Worm (Caenorhabditis elegans) whole organism, L4 larva: Measurements from ENCODE around the gene mrps-10.

Experiments used
- D1046.2 ChIP-seq: fragments of 200-800 bp; sonication (Bioruptor generic); IDR thresholded peaks from 2 replicates; pipeline ENCODE4 v1.3.6; 2022; ENCODE audit warnings: missing genetic modification characterization, missing compliant biosample characterization
- F10B5.3 ChIP-seq: sonication (generic microtip); optimal IDR thresholded peaks from 2 replicates; lab custom pipeline; 2016; ENCODE audit warnings: mild to moderate bottlenecking, missing genetic modification characterization, missing compliant biosample characterization
- F49E8.2 ChIP-seq: sonication (generic microtip); optimal IDR thresholded peaks from 2 replicates; lab custom pipeline; 2016; ENCODE audit warnings: missing compliant biosample characterization, mild to moderate bottlenecking, missing genetic modification characterization, borderline replicate concordance
- ceh-20 ChIP-seq: fragments of 200-800 bp; sonication (Bioruptor generic); IDR thresholded peaks from 2 replicates; pipeline ENCODE4 v1.3.6; 2022; ENCODE audit warnings: missing genetic modification reagents, missing genetic modification characterization, missing compliant biosample characterization
- ceh-28 ChIP-seq: fragments of 150-350 bp; optimal IDR thresholded peaks from 2 replicates; lab custom pipeline; 2014; ENCODE audit warnings: missing biosample characterization, missing genetic modification reagents, missing genetic modification characterization
- ceh-32 ChIP-seq: sonication (generic microtip); optimal IDR thresholded peaks from 2 replicates; lab custom pipeline; 2016; ENCODE audit warnings: mild to moderate bottlenecking, missing genetic modification characterization, missing compliant biosample characterization; ENCODE audit not compliant: poor library complexity
- ceh-44 ChIP-seq: fragments of 200-800 bp; sonication (Bioruptor generic); IDR thresholded peaks from 2 replicates; pipeline ENCODE4 v1.3.6; 2022; ENCODE audit warnings: missing genetic modification reagents, missing genetic modification characterization, missing compliant biosample characterization
- ceh-62 ChIP-seq: sonication (generic microtip); optimal IDR thresholded peaks from 2 replicates; lab custom pipeline; 2017; ENCODE audit warnings: missing biosample characterization, missing genetic modification characterization
- ces-1 ChIP-seq: fragments of 150-350 bp; sonication (generic microtip); optimal IDR thresholded peaks from 4 replicates; lab custom pipeline; 2014; ENCODE audit warnings: missing biosample characterization, missing genetic modification reagents, missing genetic modification characterization
- daf-12 ChIP-seq: fragments of 150-350 bp; optimal IDR thresholded peaks from 2 replicates; lab custom pipeline; 2014; ENCODE audit warnings: missing biosample characterization, missing genetic modification reagents, missing genetic modification characterization
- daf-16 ChIP-seq, 3 experiments: sonication (generic microtip); optimal IDR thresholded peaks; 2 replicates each; lab custom pipeline; 2016 to 2017; ENCODE audit warnings: missing genetic modification characterization in 3 of 3, missing genetic modification reagents in 3 of 3, mild to moderate bottlenecking in 2 of 3, missing compliant biosample characterization in 2 of 3, missing biosample characterization in 1 of 3, moderate library complexity in 1 of 3
- daf-19 ChIP-seq: fragments of 200-800 bp; sonication (Bioruptor generic); conservative IDR thresholded peaks from 2 replicates; pipeline ENCODE4 v1.3.6; 2022; ENCODE audit warnings: missing genetic modification characterization, missing compliant biosample characterization
- dmd-6 ChIP-seq: fragments of 200-800 bp; sonication (Bioruptor generic); IDR thresholded peaks from 2 replicates; pipeline ENCODE4 v1.3.6; 2022; ENCODE audit warnings: missing genetic modification reagents, missing genetic modification characterization, missing compliant biosample characterization
- dmd-8 ChIP-seq: fragments of 200-800 bp; sonication (Bioruptor generic); IDR thresholded peaks from 2 replicates; pipeline ENCODE4 v1.3.6; 2022; ENCODE audit warnings: missing genetic modification characterization, missing compliant biosample characterization
- dmd-9 ChIP-seq: fragments of 200-800 bp; sonication (Bioruptor generic); IDR thresholded peaks from 2 replicates; pipeline ENCODE4 v1.3.6; 2022; ENCODE audit warnings: missing genetic modification reagents, missing genetic modification characterization, missing compliant biosample characterization
- dpl-1 ChIP-seq: fragments of 150-350 bp; optimal IDR thresholded peaks from 2 replicates; lab custom pipeline; 2014; ENCODE audit warnings: missing biosample characterization, missing genetic modification reagents, missing genetic modification characterization
- dve-1 ChIP-seq: sonication (generic microtip); optimal IDR thresholded peaks from 2 replicates; lab custom pipeline; 2017; ENCODE audit warnings: antibody characterized with exemption, mild to moderate bottlenecking, missing genetic modification characterization, missing compliant biosample characterization; ENCODE audit not compliant: insufficient read depth
- egl-27 ChIP-seq: sonication (generic microtip); optimal IDR thresholded peaks from 3 replicates; lab custom pipeline; 2017; ENCODE audit warnings: missing biosample characterization, missing genetic modification reagents, missing genetic modification characterization
- fkh-10 ChIP-seq: fragments of 150-350 bp; optimal IDR thresholded peaks from 2 replicates; lab custom pipeline; 2014; ENCODE audit warnings: missing biosample characterization, missing genetic modification reagents, missing genetic modification characterization
- fos-1 ChIP-seq: fragments of 150-350 bp; optimal IDR thresholded peaks from 2 replicates; lab custom pipeline; 2014; ENCODE audit warnings: missing biosample characterization, missing genetic modification characterization
- gei-8 ChIP-seq: fragments of 200-800 bp; sonication (Bioruptor generic); optimal IDR thresholded peaks from 2 replicates; lab custom pipeline; 2018; ENCODE audit warnings: mild to moderate bottlenecking, missing genetic modification characterization, missing compliant biosample characterization
- hif-1 ChIP-seq, 2 experiments: sonication (generic microtip); optimal IDR thresholded peaks; 2 replicates each; lab custom pipeline; 2016 to 2017; ENCODE audit warnings: missing compliant biosample characterization in 2 of 2, missing genetic modification characterization in 2 of 2, missing genetic modification reagents in 2 of 2, missing genotype in 2 of 2, mild to moderate bottlenecking in 1 of 2
- lin-1 ChIP-seq: fragments of 200-800 bp; sonication (Bioruptor generic); IDR thresholded peaks from 2 replicates; pipeline ENCODE4 v1.3.6; 2022; ENCODE audit warnings: missing genetic modification reagents, missing genetic modification characterization, missing compliant biosample characterization
- lin-15B ChIP-seq: fragments of 150-350 bp; sonication (generic microtip); optimal IDR thresholded peaks from 3 replicates; lab custom pipeline; 2014; ENCODE audit warnings: missing biosample characterization, missing genetic modification characterization
- lin-29 ChIP-seq: fragments of 200-800 bp; sonication (Bioruptor generic); IDR thresholded peaks from 2 replicates; pipeline ENCODE4 v1.3.6; 2022; ENCODE audit warnings: missing genetic modification reagents, missing genetic modification characterization, missing compliant biosample characterization
- lin-39 ChIP-seq: fragments of 150-350 bp; optimal IDR thresholded peaks from 2 replicates; lab custom pipeline; 2014; ENCODE audit warnings: missing biosample characterization, missing genetic modification reagents, missing genetic modification characterization
- lsy-2 ChIP-seq, 2 experiments: fragments of 150-350 bp in 1 of 2; sonication (generic microtip) in 1 of 2; optimal IDR thresholded peaks; 2 replicates each; lab custom pipeline; 2014 to 2017; ENCODE audit warnings: missing biosample characterization in 2 of 2, missing genetic modification characterization in 2 of 2
- madf-5 ChIP-seq, 2 experiments: fragments of 200-800 bp; sonication (Bioruptor generic); IDR thresholded peaks; 2 replicates each; pipeline ENCODE4 v1.3.6; 2022; ENCODE audit warnings: missing compliant biosample characterization in 2 of 2, missing genetic modification characterization in 2 of 2
- mdl-1 ChIP-seq, 2 experiments: fragments of 150-350 bp in 1 of 2; sonication (generic microtip) in 1 of 2; optimal IDR thresholded peaks; 2 replicates each; lab custom pipeline; 2014 to 2017; ENCODE audit warnings: missing biosample characterization in 2 of 2, missing genetic modification characterization in 2 of 2
- mep-1 ChIP-seq: fragments of 150-350 bp; sonication (generic microtip); optimal IDR thresholded peaks from 3 replicates; lab custom pipeline; 2014; ENCODE audit warnings: missing biosample characterization, missing genetic modification characterization
- mes-2 ChIP-seq: sonication (generic microtip); optimal IDR thresholded peaks from 2 replicates; lab custom pipeline; 2016; ENCODE audit warnings: missing genotype, mild to moderate bottlenecking, missing genetic modification characterization, missing compliant biosample characterization; ENCODE audit not compliant: poor library complexity, severe bottlenecking
- nhr-111 ChIP-seq: fragments of 200-800 bp; sonication (Bioruptor generic); optimal IDR thresholded peaks from 2 replicates; lab custom pipeline; 2018; ENCODE audit warnings: mild to moderate bottlenecking, missing genetic modification characterization, missing compliant biosample characterization
- nhr-25 ChIP-seq: sonication (generic microtip); optimal IDR thresholded peaks from 2 replicates; lab custom pipeline; 2017; ENCODE audit warnings: missing genetic modification characterization, mild to moderate bottlenecking, missing compliant biosample characterization, antibody characterized with exemption, moderate library complexity, borderline replicate concordance; ENCODE audit not compliant: insufficient read depth
- nhr-28 ChIP-seq: fragments of 150-350 bp; optimal IDR thresholded peaks from 2 replicates; lab custom pipeline; 2014; ENCODE audit warnings: missing biosample characterization, missing genetic modification characterization
- nhr-6 ChIP-seq: fragments of 150-350 bp; optimal IDR thresholded peaks from 2 replicates; lab custom pipeline; 2014; ENCODE audit warnings: missing biosample characterization, missing genetic modification characterization
- nhr-77 ChIP-seq: fragments of 150-350 bp; optimal IDR thresholded peaks from 2 replicates; lab custom pipeline; 2014; ENCODE audit warnings: missing biosample characterization, missing genetic modification characterization
- pha-4 ChIP-seq, 2 experiments: fragments of 150-350 bp in 1 of 2; fragments of 200-800 bp in 1 of 2; sonication (Bioruptor generic) in 1 of 2; IDR thresholded peaks in 1 of 2; optimal IDR thresholded peaks in 1 of 2; 2 replicates each; pipeline versions ENCODE4 v1.3.6 to Lab custom; 2014 to 2022; ENCODE audit warnings: missing genetic modification characterization in 2 of 2, missing genetic modification reagents in 2 of 2, missing biosample characterization in 1 of 2, missing compliant biosample characterization in 1 of 2
- php-3 ChIP-seq: fragments of 200-800 bp; sonication (Bioruptor generic); IDR thresholded peaks from 2 replicates; pipeline ENCODE4 v1.3.6; 2022; ENCODE audit warnings: missing genetic modification reagents, missing genetic modification characterization, missing compliant biosample characterization
- sdz-12 ChIP-seq: fragments of 200-800 bp; sonication (Bioruptor generic); optimal IDR thresholded peaks from 2 replicates; lab custom pipeline; 2018; ENCODE audit warnings: mild to moderate bottlenecking, missing genetic modification characterization, missing compliant biosample characterization
- set-16 ChIP-seq: fragments of 200-800 bp; sonication (Bioruptor generic); IDR thresholded peaks from 2 replicates; pipeline ENCODE4 v1.3.6; 2022; ENCODE audit warnings: missing genetic modification reagents, missing genetic modification characterization, missing compliant biosample characterization
- skn-1 ChIP-seq: fragments of 150-350 bp; optimal IDR thresholded peaks from 2 replicates; lab custom pipeline; 2014; ENCODE audit warnings: missing biosample characterization, missing genetic modification characterization
- snpc-1.2 ChIP-seq: fragments of 200-800 bp; sonication (Bioruptor generic); IDR thresholded peaks from 2 replicates; pipeline ENCODE4 v1.3.6; 2022; ENCODE audit warnings: missing genetic modification reagents, missing genetic modification characterization, missing compliant biosample characterization
- snpc-4 ChIP-seq: fragments of 150-350 bp; optimal IDR thresholded peaks from 2 replicates; lab custom pipeline; 2014; ENCODE audit warnings: missing biosample characterization, missing genetic modification characterization
- unc-130 ChIP-seq: sonication (generic microtip); optimal IDR thresholded peaks from 2 replicates; lab custom pipeline; 2016; ENCODE audit warnings: missing genetic modification reagents, missing genetic modification characterization, missing compliant biosample characterization
- unc-62 ChIP-seq, 3 experiments: fragments of 150-350 bp in 1 of 3; sonication (generic microtip); optimal IDR thresholded peaks in 2 of 3; peaks in 1 of 3; 1 replicate in 1 of 3; 2 replicates in 2 of 3; lab custom pipeline; 2014 to 2017; ENCODE audit warnings: missing biosample characterization in 3 of 3, missing genetic modification characterization in 3 of 3, missing genetic modification reagents in 3 of 3, missing genotype in 1 of 3
- vab-7 ChIP-seq: fragments of 200-800 bp; sonication (Bioruptor generic); IDR thresholded peaks from 2 replicates; pipeline ENCODE4 v1.3.6; 2022; ENCODE audit warnings: missing genetic modification reagents, missing genetic modification characterization, missing compliant biosample characterization
- zip-11 ChIP-seq: fragments of 200-800 bp; sonication (Bioruptor generic); IDR thresholded peaks from 2 replicates; pipeline ENCODE4 v1.3.6; 2022; ENCODE audit warnings: missing genetic modification characterization, missing compliant biosample characterization

mrps-10 gene

ce11 chrIII:12968330-12968729 is 42.0 kb downstream of the mrps-10 start:
- TF ChIP-seq lin-29 (GFP tag; lab: Robert Waterston, UW) = no peak
- TF ChIP-seq set-16 (GFP tag; lab: Robert Waterston, UW) = peak; percentile 51
- TF ChIP-seq daf-12 = no peak

ce11 chrIII:12971828-12972379 is 45.5 kb downstream of the mrps-10 start:
- TF ChIP-seq daf-19 (GFP tag; lab: Robert Waterston, UW) (no peak), nhr-25 (tag; lab: Kevin White, UChicago) (no peak), daf-16 (GFP tag; optimal IDR thresholded peaks at IDR 0.05; lab: Kevin White, UChicago) (no peak), daf-16 (tag; optimal IDR thresholded peaks at IDR 0.05; lab: Kevin White, UChicago) (peak; percentile 43), fos-1 (no peak), D1046.2 (GFP tag; lab: Robert Waterston, UW) (no peak), dmd-9 (GFP tag; lab: Robert Waterston, UW) (no peak), madf-5 (GFP tag; IDR thresholded peaks at IDR 0.05; lab: Robert Waterston, UW) (no peak), snpc-4 (tag; lab: Kevin White, UChicago) (no peak), dve-1 (peak; percentile 58), nhr-77 (tag; lab: Kevin White, UChicago) (peak; percentile 20), nhr-111 (GFP tag; lab: Kevin White, UChicago) (no peak), fkh-10 (GFP tag; lab: Kevin White, UChicago) (no peak), pha-4 (GFP tag; IDR thresholded peaks at IDR 0.05; lab: Robert Waterston, UW) (no peak), pha-4 (tag; optimal IDR thresholded peaks at IDR 0.05; lab: Kevin White, UChicago) (no peak), ceh-62 (tag; lab: Kevin White, UChicago) (no peak), ceh-32 (no peak), zip-11 (GFP tag; lab: Robert Waterston, UW) (no peak), ceh-20 (GFP tag; lab: Robert Waterston, UW) (no peak), egl-27 (no peak), mep-1 (peak; percentile 2), dpl-1 (peak; percentile 43), dmd-8 (GFP tag; lab: Robert Waterston, UW) (no peak), ceh-44 (GFP tag; lab: Robert Waterston, UW) (no peak), lin-29 (GFP tag; lab: Robert Waterston, UW) (no peak), nhr-6 (no peak), hif-1 (tag; optimal IDR thresholded peaks at IDR 0.05; lab: Kevin White, UChicago) (no peak), vab-7 (GFP tag; lab: Robert Waterston, UW) (no peak), F49E8.2 (tag; lab: Kevin White, UChicago) (no peak), unc-130 (GFP tag; lab: Kevin White, UChicago) (no peak), nhr-28 (tag; lab: Kevin White, UChicago) (peak; percentile 32), gei-8 (GFP tag; lab: Kevin White, UChicago) (no peak), skn-1 (tag; lab: Kevin White, UChicago) (no peak), sdz-12 (GFP tag; lab: Kevin White, UChicago) (no peak), lin-39 (tag; lab: Kevin White, UChicago) (no peak), snpc-1.2 (GFP tag; lab: Robert Waterston, UW) (no peak), php-3 (GFP tag; lab: Robert Waterston, UW) (no peak), lin-1 (GFP tag; lab: Robert Waterston, UW) (no peak), dmd-6 (GFP tag; lab: Robert Waterston, UW) (no peak), F10B5.3 (tag; lab: Kevin White, UChicago) (no peak), lsy-2 (tag; optimal IDR thresholded peaks at IDR 0.05; lab: Kevin White, UChicago) (peak in 1 of 2 experiments; percentile 82), ces-1 (GFP tag; lab: Kevin White, UChicago) (no peak), mes-2 (tag; lab: Kevin White, UChicago) (peak; percentile 35), ceh-28 (tag; lab: Kevin White, UChicago) (no peak), unc-62 (GFP tag; optimal IDR thresholded peaks at IDR 0.05 in 1 of 2; lab: Kevin White, UChicago) (peak in 1 of 2 experiments; percentile 99), unc-62 (tag; optimal IDR thresholded peaks at IDR 0.05; lab: Kevin White, UChicago) (no peak), mdl-1 (tag; optimal IDR thresholded peaks at IDR 0.05; lab: Kevin White, UChicago) (no peak), lin-15B (tag; lab: Kevin White, UChicago) (no peak)
